Fruit fly (Drosophila melanogaster) whole organism, embryonic: Measurements from ENCODE around the gene CG15894.

ENCODE experiments used
- Aef1 ChIP-seq: fragments of 200-800 bp; sonication (Bioruptor generic); IDR thresholded peaks from 3 replicates; pipeline ENCODE4 v1.3.6; 2022; ENCODE audit warnings: missing biosample characterization, missing genetic modification characterization
- BEAF-32 ChIP-seq: fragments of 200-800 bp; sonication (Bioruptor generic); optimal IDR thresholded peaks from 3 replicates; lab custom pipeline; 2017; ENCODE audit warnings: missing biosample characterization, missing genetic modification characterization, mild to moderate bottlenecking, moderate library complexity, missing genetic modification reagents
- CG1024 ChIP-seq: fragments of 200-800 bp; sonication (Bioruptor generic); IDR thresholded peaks from 2 replicates; pipeline ENCODE4 v1.3.6; 2022; ENCODE audit warnings: missing biosample characterization, missing genetic modification characterization
- CG10274 ChIP-seq: fragments of 200-800 bp; sonication (Bioruptor generic); optimal IDR thresholded peaks from 3 replicates; lab custom pipeline; 2017; ENCODE audit warnings: missing biosample characterization, mild to moderate bottlenecking, missing genetic modification characterization
- CG11695 ChIP-seq: fragments of 200-800 bp; sonication (Bioruptor generic); IDR thresholded peaks from 3 replicates; pipeline ENCODE4 v1.3.6; 2022; ENCODE audit warnings: missing biosample characterization, missing genetic modification characterization
- CG12769 ChIP-seq: fragments of 200-800 bp; sonication (Bioruptor generic); optimal IDR thresholded peaks from 2 replicates; lab custom pipeline; 2019; ENCODE audit warnings: missing biosample characterization, mild to moderate bottlenecking, missing genetic modification characterization, moderate library complexity
- CG12942 ChIP-seq: fragments of 200-800 bp; sonication (Bioruptor generic); optimal IDR thresholded peaks from 3 replicates; lab custom pipeline; 2016; ENCODE audit warnings: missing biosample characterization, missing genetic modification characterization
- CG13287 ChIP-seq: fragments of 200-800 bp; sonication (Bioruptor generic); IDR thresholded peaks from 2 replicates; pipeline ENCODE4 v1.3.6; 2022; ENCODE audit warnings: missing biosample characterization, missing genetic modification characterization; ENCODE audit not compliant: partially characterized antibody
- CG14965 ChIP-seq: fragments of 200-800 bp; sonication (Bioruptor generic); optimal IDR thresholded peaks from 2 replicates; lab custom pipeline; 2016; ENCODE audit warnings: missing biosample characterization, missing genetic modification characterization, borderline replicate concordance
- CG15696 ChIP-seq: fragments of 200-800 bp; sonication (Bioruptor generic); optimal IDR thresholded peaks from 2 replicates; lab custom pipeline; 2019; ENCODE audit warnings: missing biosample characterization, mild to moderate bottlenecking, missing genetic modification characterization, moderate library complexity
- CG1832 ChIP-seq: fragments of 200-800 bp; sonication (Bioruptor generic); optimal IDR thresholded peaks from 2 replicates; lab custom pipeline; 2017; ENCODE audit warnings: missing biosample characterization, mild to moderate bottlenecking, missing genetic modification characterization, inconsistent platforms
- CG2116 ChIP-seq: fragments of 200-800 bp; sonication (Bioruptor generic); optimal IDR thresholded peaks from 3 replicates; lab custom pipeline; 2018; ENCODE audit warnings: missing biosample characterization, mild to moderate bottlenecking, missing genetic modification characterization
- CG30431 ChIP-seq: fragments of 200-800 bp; sonication (Bioruptor generic); optimal IDR thresholded peaks from 2 replicates; lab custom pipeline; 2017; ENCODE audit warnings: missing biosample characterization, missing genetic modification characterization
- CG3065 ChIP-seq: fragments of 200-800 bp; sonication (Bioruptor generic); optimal IDR thresholded peaks from 2 replicates; lab custom pipeline; 2016; ENCODE audit warnings: missing biosample characterization, missing genetic modification characterization
- CG3281 ChIP-seq: fragments of 200-800 bp; sonication (Bioruptor generic); optimal IDR thresholded peaks from 3 replicates; lab custom pipeline; 2017; ENCODE audit warnings: missing biosample characterization, mild to moderate bottlenecking, missing genetic modification characterization
- CG34224 ChIP-seq: fragments of 200-800 bp; sonication (Bioruptor generic); IDR thresholded peaks from 3 replicates; pipeline ENCODE4 v1.3.6; 2022; ENCODE audit warnings: missing biosample characterization, missing genetic modification characterization; ENCODE audit not compliant: partially characterized antibody
- CG3726 ChIP-seq: fragments of 200-800 bp; sonication (Bioruptor generic); IDR thresholded peaks from 3 replicates; pipeline ENCODE4, ENCODE4 v1.3.6; 2022; ENCODE audit warnings: missing biosample characterization, missing genetic modification characterization
- CG5180 ChIP-seq: fragments of 200-800 bp; sonication (Bioruptor generic); optimal IDR thresholded peaks from 3 replicates; lab custom pipeline; 2017; ENCODE audit warnings: missing biosample characterization, missing genetic modification characterization, mild to moderate bottlenecking, moderate library complexity, missing genetic modification reagents
- CG7372 ChIP-seq: fragments of 200-800 bp; sonication (Bioruptor generic); IDR thresholded peaks from 2 replicates; pipeline ENCODE4 v1.3.6; 2022; ENCODE audit warnings: missing biosample characterization, missing genetic modification characterization
- CG7745 ChIP-seq: fragments of 200-800 bp; sonication (Bioruptor generic); optimal IDR thresholded peaks from 2 replicates; lab custom pipeline; 2018; ENCODE audit warnings: missing biosample characterization, mild to moderate bottlenecking, missing genetic modification characterization, moderate library complexity
- CG9817 ChIP-seq: fragments of 200-800 bp; sonication (Bioruptor generic); optimal IDR thresholded peaks from 2 replicates; lab custom pipeline; 2018; ENCODE audit warnings: missing biosample characterization, mild to moderate bottlenecking, missing genetic modification characterization, moderate library complexity
- CkIIα-i1 ChIP-seq: fragments of 200-800 bp; sonication (Bioruptor generic); IDR thresholded peaks from 2 replicates; pipeline ENCODE4 v1.3.6; 2022; ENCODE audit warnings: missing biosample characterization, missing genetic modification characterization
- ERR ChIP-seq: fragments of 200-800 bp; sonication (Bioruptor generic); optimal IDR thresholded peaks from 2 replicates; lab custom pipeline; 2016; ENCODE audit warnings: missing biosample characterization, missing genetic modification characterization
- Hmx ChIP-seq: fragments of 200-800 bp; sonication (Bioruptor generic); optimal IDR thresholded peaks from 2 replicates; lab custom pipeline; 2016; ENCODE audit warnings: missing biosample characterization, missing genetic modification characterization
- Nf-YA ChIP-seq: fragments of 200-800 bp; sonication (Bioruptor generic); IDR thresholded peaks from 2 replicates; pipeline ENCODE4 v1.3.6; 2022; ENCODE audit warnings: missing biosample characterization, missing genetic modification characterization
- Nf-YB ChIP-seq: fragments of 200-800 bp; sonication (Bioruptor generic); optimal IDR thresholded peaks from 3 replicates; lab custom pipeline; 2019; ENCODE audit warnings: missing biosample characterization, mild to moderate bottlenecking, missing genetic modification characterization, moderate library complexity
- Ptx1 ChIP-seq: fragments of 200-800 bp; sonication (Bioruptor generic); IDR thresholded peaks from 2 replicates; pipeline ENCODE4 v1.3.6; 2022; ENCODE audit warnings: missing biosample characterization, missing genetic modification characterization
- Ravus ChIP-seq: fragments of 200-800 bp; sonication (Bioruptor generic); IDR thresholded peaks from 2 replicates; pipeline ENCODE4 v1.3.6; 2022; ENCODE audit warnings: missing biosample characterization, missing genetic modification characterization
- Rx ChIP-seq: fragments of 200-800 bp; sonication (Bioruptor generic); IDR thresholded peaks from 2 replicates; pipeline ENCODE4 v1.3.6; 2022; ENCODE audit warnings: missing biosample characterization, missing genetic modification characterization
- Usf ChIP-seq: fragments of 200-800 bp; sonication (Bioruptor generic); optimal IDR thresholded peaks from 2 replicates; lab custom pipeline; 2017; ENCODE audit warnings: missing genotype, missing biosample characterization, missing genetic modification characterization
- Xbp1 ChIP-seq: fragments of 200-800 bp; sonication (Bioruptor generic); optimal IDR thresholded peaks from 3 replicates; lab custom pipeline; 2016; ENCODE audit warnings: missing biosample characterization, mild to moderate bottlenecking, missing genetic modification characterization
- aop ChIP-seq: fragments of 200-800 bp; sonication (Bioruptor generic); IDR thresholded peaks from 2 replicates; pipeline ENCODE4 v1.3.6; 2022; ENCODE audit warnings: missing biosample characterization, missing genetic modification characterization
- cad ChIP-seq: fragments of >200 bp; optimal IDR thresholded peaks from 2 replicates; lab custom pipeline; 2017; ENCODE audit warnings: missing biosample characterization, missing genetic modification characterization
- cwo ChIP-seq: fragments of 200-800 bp; sonication (Bioruptor generic); optimal IDR thresholded peaks from 3 replicates; lab custom pipeline; 2017; ENCODE audit warnings: missing biosample characterization, missing genetic modification characterization, mild to moderate bottlenecking, moderate library complexity, missing genetic modification reagents
- eyg ChIP-seq: fragments of 200-800 bp; sonication (Bioruptor generic); optimal IDR thresholded peaks from 3 replicates; lab custom pipeline; 2016; ENCODE audit warnings: missing biosample characterization, missing genetic modification characterization
- gem ChIP-seq: fragments of 200-800 bp; sonication (Bioruptor generic); optimal IDR thresholded peaks from 2 replicates; lab custom pipeline; 2019; ENCODE audit warnings: missing biosample characterization, mild to moderate bottlenecking, missing genetic modification characterization, moderate library complexity
- gro ChIP-seq: fragments of 200-800 bp; sonication (Bioruptor generic); optimal IDR thresholded peaks from 2 replicates; lab custom pipeline; 2016; ENCODE audit warnings: missing biosample characterization, missing genetic modification characterization
- ham ChIP-seq: fragments of 200-800 bp; sonication (Bioruptor generic); IDR thresholded peaks from 2 replicates; pipeline ENCODE4 v1.3.6; 2022; ENCODE audit warnings: missing biosample characterization, missing genetic modification characterization
- knrl ChIP-seq: fragments of 200-800 bp; sonication (Bioruptor generic); IDR thresholded peaks from 3 replicates; pipeline ENCODE4 v1.3.6; 2022; ENCODE audit warnings: missing biosample characterization, missing genetic modification characterization; ENCODE audit not compliant: partially characterized antibody
- mirr ChIP-seq: fragments of 200-800 bp; sonication (Bioruptor generic); optimal IDR thresholded peaks from 3 replicates; lab custom pipeline; 2018; ENCODE audit warnings: missing biosample characterization, mild to moderate bottlenecking, missing genetic modification characterization
- nerfin-2 ChIP-seq: fragments of 200-800 bp; sonication (Bioruptor generic); IDR thresholded peaks from 2 replicates; pipeline ENCODE4 v1.3.6; 2022; ENCODE audit warnings: missing biosample characterization, missing genetic modification characterization; ENCODE audit not compliant: partially characterized antibody
- oc ChIP-seq: fragments of 200-800 bp; sonication (Bioruptor generic); optimal IDR thresholded peaks from 2 replicates; lab custom pipeline; 2018; ENCODE audit warnings: missing biosample characterization, mild to moderate bottlenecking, missing genetic modification characterization, moderate library complexity
- peb ChIP-seq: fragments of 200-800 bp; sonication (Bioruptor generic); IDR thresholded peaks from 2 replicates; pipeline ENCODE4 v1.3.6; 2022; ENCODE audit warnings: missing biosample characterization, missing genetic modification characterization
- row ChIP-seq: fragments of 200-800 bp; sonication (Bioruptor generic); IDR thresholded peaks from 3 replicates; pipeline ENCODE4 v1.3.6; 2022; ENCODE audit warnings: missing biosample characterization, missing genetic modification characterization
- sna ChIP-seq: fragments of 200-800 bp; sonication (Bioruptor generic); IDR thresholded peaks from 2 replicates; pipeline ENCODE4 v1.3.6; 2022; ENCODE audit warnings: missing biosample characterization, missing genetic modification characterization; ENCODE audit not compliant: partially characterized antibody
- tio ChIP-seq: fragments of 200-800 bp; sonication (Bioruptor generic); optimal IDR thresholded peaks from 2 replicates; lab custom pipeline; 2017; ENCODE audit warnings: missing biosample characterization, missing genetic modification characterization, inconsistent platforms
- trh ChIP-seq: fragments of 200-800 bp; sonication (Bioruptor generic); optimal IDR thresholded peaks from 2 replicates; lab custom pipeline; 2016; ENCODE audit warnings: missing biosample characterization, missing genetic modification characterization
- twi ChIP-seq: fragments of 200-800 bp; optimal IDR thresholded peaks from 2 replicates; lab custom pipeline; 2019; ENCODE audit warnings: missing biosample characterization, mild to moderate bottlenecking, missing genetic modification characterization, moderate library complexity
- wor ChIP-seq: fragments of 200-800 bp; sonication (Bioruptor generic); IDR thresholded peaks from 2 replicates; pipeline ENCODE4 v1.3.6; 2022; ENCODE audit warnings: missing biosample characterization, missing genetic modification characterization
- zfh1 ChIP-seq: fragments of 200-800 bp; sonication (Bioruptor generic); IDR thresholded peaks from 3 replicates; pipeline ENCODE4 v1.3.6; 2022; ENCODE audit warnings: missing biosample characterization, missing genetic modification characterization

Gene CG15894

dm6 chrX:6339970-6340548 lies 31.0 kb downstream of the CG15894 start (continued):
- no peak for TF ChIP-seq CG14965
- TF ChIP-seq CG13287, result no peak
- TF ChIP-seq BEAF-32 (GFP tag; lab: Kevin White, UChicago), result no peak
- peak; percentile 56; the same call in 1 of the 2 replicates for TF ChIP-seq Rx (GFP tag; lab: Robert Waterston, UW)
- TF ChIP-seq CG7745, result no peak
- peak; percentile 62 for TF ChIP-seq Nf-YA (GFP tag; lab: Robert Waterston, UW)
- no peak; the same call in 1 of the 2 replicates for TF ChIP-seq Ravus (GFP tag; lab: Robert Waterston, UW)
- TF ChIP-seq tio, result peak; percentile 5
- TF ChIP-seq CG15696 (tag; lab: Kevin White, UChicago), result no peak
- peak; percentile 67; the same call in 2 of the 3 replicates for TF ChIP-seq CG11695 (GFP tag; lab: Robert Waterston, UW)
- TF ChIP-seq Aef1 (GFP tag; lab: Robert Waterston, UW), result peak; percentile 53; the same call in 2 of the 3 replicates
- TF ChIP-seq Xbp1, result peak; percentile 52
- TF ChIP-seq cwo (GFP tag; lab: Kevin White, UChicago), result peak; percentile 90
- TF ChIP-seq CG1024 (GFP tag; lab: Robert Waterston, UW), result 0 out of 2 replicates have a peak, but pooled peaks have one; percentile 11
- TF ChIP-seq Usf (GFP tag; lab: Kevin White, UChicago), result no peak
- peak; percentile 71 for TF ChIP-seq gem (tag; lab: Kevin White, UChicago)
- TF ChIP-seq ham (GFP tag; lab: Robert Waterston, UW), result peak; percentile 58; the same call in 1 of the 2 replicates
- TF ChIP-seq CG3281 (GFP tag; lab: Kevin White, UChicago), result peak; percentile 39
- TF ChIP-seq knrl, result no peak
- no peak for TF ChIP-seq trh
- TF ChIP-seq zfh1 (GFP tag; lab: Robert Waterston, UW), result peak; percentile 73
- 0 out of 3 replicates have a peak, but pooled peaks have one; percentile 37 for TF ChIP-seq CG3726 (GFP tag; lab: Robert Waterston, UW)
- TF ChIP-seq gro (GFP tag; lab: Kevin White, UChicago), result peak; percentile 65
- TF ChIP-seq wor (GFP tag; lab: Robert Waterston, UW), result no peak
- TF ChIP-seq CG1832, result no peak
- no peak for TF ChIP-seq CG3065
- TF ChIP-seq twi (tag; lab: Kevin White, UChicago), result no peak
- peak; percentile 20 for TF ChIP-seq Hmx
- TF ChIP-seq row, result peak; percentile 61
- TF ChIP-seq CG9817 (tag; lab: Kevin White, UChicago), result peak; percentile 63
- TF ChIP-seq cad, result no peak
- TF ChIP-seq CkIIα-i1 (GFP tag; lab: Robert Waterston, UW), result no peak
- peak; percentile 64 for TF ChIP-seq Ptx1 (GFP tag; lab: Robert Waterston, UW)
- TF ChIP-seq CG30431 (GFP tag; lab: Kevin White, UChicago), result no peak
- no peak for TF ChIP-seq mirr
- no peak for TF ChIP-seq Nf-YB (GFP tag; lab: Kevin White, UChicago)
- no peak for TF ChIP-seq CG5180 (GFP tag; lab: Kevin White, UChicago)
- TF ChIP-seq sna, result no peak
- TF ChIP-seq nerfin-2, result no peak
- TF ChIP-seq eyg (GFP tag; lab: Kevin White, UChicago), result no peak
- TF ChIP-seq aop (GFP tag; lab: Robert Waterston, UW), result no peak
- no peak for TF ChIP-seq CG7372
- no peak for TF ChIP-seq ERR (GFP tag; lab: Kevin White, UChicago)
- 0 out of 2 replicates have a peak, but pooled peaks have one; percentile 18 for TF ChIP-seq peb (GFP tag; lab: Robert Waterston, UW)
- TF ChIP-seq CG12942 (GFP tag; lab: Kevin White, UChicago), result peak; percentile 10
- no peak for TF ChIP-seq CG10274
- TF ChIP-seq CG34224 (GFP tag; lab: Robert Waterston, UW), result no peak
- TF ChIP-seq CG2116 (GFP tag; lab: Kevin White, UChicago), result no peak
- TF ChIP-seq oc (tag; lab: Kevin White, UChicago), result peak; percentile 96
- TF ChIP-seq CG12769 (tag; lab: Kevin White, UChicago), result peak; percentile 68
